Fruit fly (Drosophila melanogaster) whole organism, embryonic: ENCODE measurements around the gene Tace.

Experiments used
- Adf1 ChIP-seq: fragments of 200-800 bp; sonication (Bioruptor generic); IDR thresholded peaks from 2 replicates; pipeline ENCODE4 v1.3.6; 2022; ENCODE audit warnings: missing biosample characterization, missing genetic modification characterization
- Bteb2 ChIP-seq: fragments of 200-800 bp; sonication (Bioruptor generic); optimal IDR thresholded peaks from 2 replicates; lab custom pipeline; 2016; ENCODE audit warnings: missing biosample characterization, missing genetic modification characterization
- CG10366 ChIP-seq: fragments of 200-800 bp; sonication (Bioruptor generic); IDR thresholded peaks from 2 replicates; pipeline ENCODE4 v1.3.6; 2022; ENCODE audit warnings: missing biosample characterization, missing genetic modification characterization
- CG10959 ChIP-seq: fragments of 200-800 bp; sonication (Bioruptor generic); IDR thresholded peaks from 2 replicates; pipeline ENCODE4 v1.3.6; 2022; ENCODE audit warnings: missing biosample characterization, missing genetic modification characterization
- CG11456 ChIP-seq: fragments of 200-800 bp; sonication (Bioruptor generic); IDR thresholded peaks from 3 replicates; pipeline ENCODE4 v1.3.6; 2022; ENCODE audit warnings: missing biosample characterization, missing genetic modification characterization
- CG12071 ChIP-seq: fragments of 200-800 bp; sonication (Bioruptor generic); optimal IDR thresholded peaks from 3 replicates; lab custom pipeline; 2018; ENCODE audit warnings: missing biosample characterization, mild to moderate bottlenecking, missing genetic modification characterization
- CG12155 ChIP-seq: fragments of 200-800 bp; sonication (Bioruptor generic); optimal IDR thresholded peaks from 3 replicates; lab custom pipeline; 2016; ENCODE audit warnings: missing biosample characterization, missing genetic modification characterization
- CG14860 ChIP-seq: fragments of 200-800 bp; sonication (Bioruptor generic); IDR thresholded peaks from 3 replicates; pipeline ENCODE4 v1.3.6; 2022; ENCODE audit warnings: missing biosample characterization, missing genetic modification characterization; ENCODE audit not compliant: partially characterized antibody
- CG15269 ChIP-seq: fragments of 200-800 bp; sonication (Bioruptor generic); optimal IDR thresholded peaks from 2 replicates; lab custom pipeline; 2018; ENCODE audit warnings: missing biosample characterization, mild to moderate bottlenecking, missing genetic modification characterization, moderate library complexity
- CG15514 ChIP-seq: fragments of 200-800 bp; sonication (Bioruptor generic); optimal IDR thresholded peaks from 3 replicates; lab custom pipeline; 2017; ENCODE audit warnings: missing biosample characterization, missing genetic modification characterization, mild to moderate bottlenecking, moderate library complexity, missing genetic modification reagents
- CG15696 ChIP-seq: fragments of 200-800 bp; sonication (Bioruptor generic); optimal IDR thresholded peaks from 2 replicates; lab custom pipeline; 2019; ENCODE audit warnings: missing biosample characterization, mild to moderate bottlenecking, missing genetic modification characterization, moderate library complexity
- CG17612 ChIP-seq: fragments of 200-800 bp; sonication (Bioruptor generic); IDR thresholded peaks from 2 replicates; pipeline ENCODE4 v1.3.6; 2022; ENCODE audit warnings: missing biosample characterization, missing genetic modification characterization
- CG18011 ChIP-seq: fragments of 200-800 bp; sonication (Bioruptor generic); optimal IDR thresholded peaks from 2 replicates; lab custom pipeline; 2017; ENCODE audit warnings: missing biosample characterization, missing genetic modification characterization, mild to moderate bottlenecking, moderate library complexity, missing genotype
- CG18599 ChIP-seq: fragments of 200-800 bp; sonication (Bioruptor generic); optimal IDR thresholded peaks from 3 replicates; lab custom pipeline; 2017; ENCODE audit warnings: missing biosample characterization, missing genetic modification characterization, mild to moderate bottlenecking, moderate library complexity, missing genetic modification reagents
- CG2712 ChIP-seq: fragments of 200-800 bp; optimal IDR thresholded peaks from 3 replicates; lab custom pipeline; 2019; ENCODE audit warnings: missing biosample characterization, mild to moderate bottlenecking, missing genetic modification characterization, moderate library complexity
- CG30403 ChIP-seq: fragments of 200-800 bp; sonication (Bioruptor generic); optimal IDR thresholded peaks from 3 replicates; lab custom pipeline; 2016; ENCODE audit warnings: missing biosample characterization, missing genetic modification characterization
- CG33213 ChIP-seq: fragments of 200-800 bp; sonication (Bioruptor generic); optimal IDR thresholded peaks from 3 replicates; lab custom pipeline; 2016; ENCODE audit warnings: missing biosample characterization, missing genetic modification characterization
- CG34422 ChIP-seq: fragments of 200-800 bp; sonication (Bioruptor generic); IDR thresholded peaks from 3 replicates; pipeline ENCODE4 v1.3.6; 2022; ENCODE audit warnings: missing biosample characterization, missing genetic modification characterization
- CG5245 ChIP-seq: fragments of 200-800 bp; sonication (Bioruptor generic); optimal IDR thresholded peaks from 3 replicates; lab custom pipeline; 2016; ENCODE audit warnings: missing biosample characterization, missing genetic modification characterization
- CG6272 ChIP-seq: fragments of 200-800 bp; sonication (Bioruptor generic); IDR thresholded peaks from 2 replicates; pipeline ENCODE4 v1.3.6; 2022; ENCODE audit warnings: missing biosample characterization, missing genetic modification characterization
- CG6813 ChIP-seq: fragments of 200-800 bp; sonication (Bioruptor generic); optimal IDR thresholded peaks from 2 replicates; lab custom pipeline; 2017; ENCODE audit warnings: missing biosample characterization, missing genetic modification characterization, mild to moderate bottlenecking, moderate library complexity, missing genetic modification reagents
- CG7556 ChIP-seq: fragments of 200-800 bp; sonication (Bioruptor generic); optimal IDR thresholded peaks from 2 replicates; lab custom pipeline; 2017; ENCODE audit warnings: missing biosample characterization, mild to moderate bottlenecking, missing genetic modification characterization
- CG8924 ChIP-seq: fragments of 200-800 bp; optimal IDR thresholded peaks from 3 replicates; lab custom pipeline; 2019; ENCODE audit warnings: missing biosample characterization, mild to moderate bottlenecking, missing genetic modification characterization, moderate library complexity
- Fer2 ChIP-seq: fragments of 200-800 bp; sonication (Bioruptor generic); optimal IDR thresholded peaks from 2 replicates; lab custom pipeline; 2018; ENCODE audit warnings: missing biosample characterization, mild to moderate bottlenecking, missing genetic modification characterization, moderate library complexity
- Hmr ChIP-seq: fragments of 200-800 bp; sonication (Bioruptor generic); optimal IDR thresholded peaks from 3 replicates; lab custom pipeline; 2017; ENCODE audit warnings: mild to moderate bottlenecking, missing biosample characterization, missing genetic modification reagents, missing genetic modification characterization
- Hr51 ChIP-seq, 2 experiments: fragments of 200-800 bp; sonication (Bioruptor generic); optimal IDR thresholded peaks; 2 replicates in 1 of 2; 3 replicates in 1 of 2; lab custom pipeline; 2016 to 2018; ENCODE audit warnings: missing biosample characterization in 2 of 2, missing genetic modification characterization in 2 of 2, mild to moderate bottlenecking in 1 of 2, moderate library complexity in 1 of 2
- Nf-YA ChIP-seq: fragments of 200-800 bp; sonication (Bioruptor generic); IDR thresholded peaks from 2 replicates; pipeline ENCODE4 v1.3.6; 2022; ENCODE audit warnings: missing biosample characterization, missing genetic modification characterization
- Oaz ChIP-seq: fragments of 200-800 bp; sonication (Bioruptor generic); IDR thresholded peaks from 2 replicates; pipeline ENCODE4 v1.3.6; 2022; ENCODE audit warnings: missing biosample characterization, missing genetic modification characterization
- Ptx1 ChIP-seq: fragments of 200-800 bp; sonication (Bioruptor generic); IDR thresholded peaks from 2 replicates; pipeline ENCODE4 v1.3.6; 2022; ENCODE audit warnings: missing biosample characterization, missing genetic modification characterization
- Rfx ChIP-seq: fragments of 200-800 bp; sonication (Bioruptor generic); IDR thresholded peaks from 2 replicates; pipeline ENCODE4 v1.3.6; 2022; ENCODE audit warnings: missing biosample characterization, missing genetic modification characterization
- Spps ChIP-seq: fragments of 200-800 bp; sonication (Bioruptor generic); optimal IDR thresholded peaks from 2 replicates; lab custom pipeline; 2018; ENCODE audit warnings: missing biosample characterization, mild to moderate bottlenecking, missing genetic modification characterization
- Xbp1 ChIP-seq: fragments of 200-800 bp; sonication (Bioruptor generic); optimal IDR thresholded peaks from 3 replicates; lab custom pipeline; 2016; ENCODE audit warnings: missing biosample characterization, mild to moderate bottlenecking, missing genetic modification characterization
- al ChIP-seq: fragments of 200-800 bp; sonication (Bioruptor generic); IDR thresholded peaks from 2 replicates; pipeline ENCODE4 v1.3.6; 2022; ENCODE audit warnings: missing biosample characterization, missing genetic modification characterization
- croc ChIP-seq: fragments of 200-800 bp; sonication (Bioruptor generic); conservative IDR thresholded peaks from 3 replicates; pipeline ENCODE4 v1.3.6; 2022; ENCODE audit warnings: missing biosample characterization, missing genetic modification characterization
- cwo ChIP-seq: fragments of 200-800 bp; sonication (Bioruptor generic); optimal IDR thresholded peaks from 3 replicates; lab custom pipeline; 2017; ENCODE audit warnings: missing biosample characterization, missing genetic modification characterization, mild to moderate bottlenecking, moderate library complexity, missing genetic modification reagents
- dpn ChIP-seq, 2 experiments: fragments of 200-800 bp; sonication (Bioruptor generic); optimal IDR thresholded peaks; 3 replicates each; lab custom pipeline; 2016; ENCODE audit warnings: missing biosample characterization in 2 of 2, missing genetic modification characterization in 2 of 2
- dysf ChIP-seq: fragments of 200-800 bp; sonication (Bioruptor generic); IDR thresholded peaks from 3 replicates; pipeline ENCODE4 v1.3.6; 2022; ENCODE audit warnings: missing biosample characterization, missing genetic modification characterization
- ewg ChIP-seq: fragments of 200-800 bp; sonication (Bioruptor generic); optimal IDR thresholded peaks from 3 replicates; lab custom pipeline; 2017; ENCODE audit warnings: mild to moderate bottlenecking, missing biosample characterization, missing genetic modification reagents, missing genetic modification characterization
- grau ChIP-seq: fragments of 200-800 bp; optimal IDR thresholded peaks from 3 replicates; lab custom pipeline; 2019; ENCODE audit warnings: missing biosample characterization, mild to moderate bottlenecking, missing genetic modification characterization, moderate library complexity
- h ChIP-seq: fragments of >200 bp; optimal IDR thresholded peaks from 2 replicates; lab custom pipeline; 2017
- her ChIP-seq: fragments of 200-800 bp; sonication (Bioruptor generic); optimal IDR thresholded peaks from 2 replicates; lab custom pipeline; 2016; ENCODE audit warnings: missing biosample characterization, missing genetic modification characterization
- otp ChIP-seq: fragments of 200-800 bp; sonication (Bioruptor generic); IDR thresholded peaks from 3 replicates; pipeline ENCODE4, ENCODE4 v1.3.6; 2022; ENCODE audit warnings: missing biosample characterization, missing genetic modification characterization
- pan ChIP-seq, 4 experiments: fragments of >200 bp in 3 of 4; fragments of 200-800 bp in 1 of 4; sonication (Bioruptor generic) in 1 of 4; optimal IDR thresholded peaks in 3 of 4; IDR thresholded peaks in 1 of 4; 2 replicates each; pipeline versions ENCODE4 v1.3.6 to Lab custom; 2017 to 2022; ENCODE audit warnings: missing biosample characterization in 2 of 4, missing genetic modification characterization in 2 of 4, mixed read lengths in 1 of 4
- run ChIP-seq: fragments of 200-800 bp; sonication (Bioruptor generic); optimal IDR thresholded peaks from 3 replicates; lab custom pipeline; 2018; ENCODE audit warnings: missing biosample characterization, mild to moderate bottlenecking, missing genetic modification characterization
- shn ChIP-seq: fragments of 200-800 bp; sonication (Bioruptor generic); optimal IDR thresholded peaks from 3 replicates; lab custom pipeline; 2016; ENCODE audit warnings: missing biosample characterization, missing genetic modification characterization
- slou ChIP-seq: fragments of 200-800 bp; sonication (Bioruptor generic); optimal IDR thresholded peaks from 3 replicates; lab custom pipeline; 2016; ENCODE audit warnings: missing biosample characterization, missing genetic modification characterization
- sna ChIP-seq: fragments of 200-800 bp; sonication (Bioruptor generic); IDR thresholded peaks from 2 replicates; pipeline ENCODE4 v1.3.6; 2022; ENCODE audit warnings: missing biosample characterization, missing genetic modification characterization; ENCODE audit not compliant: partially characterized antibody
- unpg ChIP-seq: fragments of 200-800 bp; sonication (Bioruptor generic); optimal IDR thresholded peaks from 3 replicates; lab custom pipeline; 2018; ENCODE audit warnings: missing biosample characterization, mild to moderate bottlenecking, missing genetic modification characterization, moderate library complexity
- vvl ChIP-seq: fragments of 200-800 bp; sonication (Bioruptor generic); IDR thresholded peaks from 2 replicates; pipeline ENCODE4 v1.3.6; 2022; ENCODE audit warnings: missing biosample characterization, missing genetic modification characterization
- wor ChIP-seq: fragments of 200-800 bp; sonication (Bioruptor generic); IDR thresholded peaks from 2 replicates; pipeline ENCODE4 v1.3.6; 2022; ENCODE audit warnings: missing biosample characterization, missing genetic modification characterization

Tace gene

DNA sequence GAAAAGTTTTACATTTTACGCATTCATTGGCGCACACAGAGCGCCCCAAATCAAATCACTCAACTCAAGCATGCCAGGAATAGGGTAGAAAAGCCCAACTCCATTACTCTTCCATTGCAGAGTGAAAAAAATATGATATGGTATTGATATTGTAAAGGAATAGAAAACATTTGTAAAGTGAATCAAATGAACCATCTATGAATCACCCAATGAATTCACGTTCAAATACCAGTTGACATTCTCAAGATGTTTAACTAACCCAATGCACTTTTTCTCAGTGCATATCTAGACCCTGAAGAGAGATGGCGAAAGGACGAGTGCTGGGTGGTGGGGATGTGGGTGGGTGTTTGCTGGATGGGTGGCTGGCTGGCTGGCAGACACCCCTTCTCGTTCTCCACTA, 21.7 kb upstream of the Tace start (continued):
- TF ChIP-seq CG6272 (GFP tag; lab: Robert Waterston, UW) (peak; percentile 20; the same call in 1 of the 2 replicates), her (GFP tag; lab: Kevin White, UChicago) (no peak), Bteb2 (GFP tag; lab: Kevin White, UChicago) (no peak), Rfx (peak; percentile 51), CG10366 (GFP tag; lab: Robert Waterston, UW) (peak; percentile 27; the same call in 1 of the 2 replicates), CG18599 (GFP tag; lab: Kevin White, UChicago) (peak; percentile 83), dpn (GFP tag; optimal IDR thresholded peaks at IDR 0.05; lab: Kevin White, UChicago) (peak in 1 of 2 experiments; percentile 22), Ptx1 (GFP tag; lab: Robert Waterston, UW) (peak; percentile 56; the same call in 1 of the 2 replicates), Hr51 (GFP tag; optimal IDR thresholded peaks at IDR 0.05; lab: Kevin White, UChicago) (peak in 1 of 2 experiments; percentile 48), CG34422 (0 out of 3 replicates have a peak, but pooled peaks have one; percentile 20), unpg (GFP tag; lab: Kevin White, UChicago) (peak; percentile 13), CG5245 (GFP tag; lab: Kevin White, UChicago) (no peak), Spps (tag; lab: Kevin White, UChicago) (no peak), grau (tag; lab: Kevin White, UChicago) (peak; percentile 45), CG33213 (GFP tag; lab: Kevin White, UChicago) (no peak), shn (GFP tag; lab: Kevin White, UChicago) (no peak), Hmr (peak; percentile 53), CG15514 (peak; percentile 34), Nf-YA (GFP tag; lab: Robert Waterston, UW) (0 out of 2 replicates have a peak, but pooled peaks have one; percentile 36), CG12071 (GFP tag; lab: Kevin White, UChicago) (peak; percentile 52), Adf1 (GFP tag; lab: Robert Waterston, UW) (no peak), CG17612 (GFP tag; lab: Robert Waterston, UW) (no peak), CG6813 (GFP tag; lab: Kevin White, UChicago) (no peak), h (lab: Kevin White, UChicago) (no peak), dysf (GFP tag; lab: Robert Waterston, UW) (peak; percentile 51; the same call in 1 of the 3 replicates), CG7556 (GFP tag; lab: Kevin White, UChicago) (peak; percentile 34), Oaz (no peak), Fer2 (tag; lab: Kevin White, UChicago) (no peak), sna (GFP tag; lab: Robert Waterston, UW) (no peak), CG15696 (tag; lab: Kevin White, UChicago) (no peak), croc (0 out of 3 replicates have a peak, but pooled peaks have one; percentile 17), cwo (GFP tag; lab: Kevin White, UChicago) (peak; percentile 20), CG8924 (tag; lab: Kevin White, UChicago) (peak; percentile 33), vvl (peak; percentile 47; the same call in 1 of the 2 replicates), CG30403 (GFP tag; lab: Kevin White, UChicago) (peak; percentile 13), CG2712 (tag; lab: Kevin White, UChicago) (peak; percentile 5), run (tag; lab: Kevin White, UChicago) (no peak), wor (GFP tag; lab: Robert Waterston, UW) (no peak), CG14860 (GFP tag; lab: Robert Waterston, UW) (no peak), pan (optimal IDR thresholded peaks at IDR 0.05; lab: Kevin White, UChicago) (no peak), pan (GFP tag; optimal IDR thresholded peaks at IDR 0.05 in 1 of 2, IDR thresholded peaks at IDR 0.05 in 1 of 2) (peak in 1 of 2 experiments; percentile 40), slou (GFP tag; lab: Kevin White, UChicago) (no peak), CG10959 (GFP tag; lab: Robert Waterston, UW) (no peak), CG18011 (no peak), CG12155 (no peak), Xbp1 (GFP tag; lab: Kevin White, UChicago) (peak; percentile 6), CG15269 (tag; lab: Kevin White, UChicago) (peak; percentile 36), CG11456 (GFP tag; lab: Robert Waterston, UW) (0 out of 3 replicates have a peak, but pooled peaks have one; percentile 48), al (no peak), ewg (GFP tag; lab: Kevin White, UChicago) (no peak), otp (GFP tag; lab: Robert Waterston, UW) (no peak)
